Worm (Caenorhabditis elegans) whole organism, L3 larva: ENCODE data around the gene T28A11.18.

Experiments used
- ama-1 ChIP-seq: fragments of 150-350 bp; optimal IDR thresholded peaks from 2 replicates; lab custom pipeline; 2018
- ceh-82 ChIP-seq: fragments of 150-350 bp; optimal IDR thresholded peaks from 2 replicates; lab custom pipeline; 2014; ENCODE audit warnings: missing biosample characterization, missing genetic modification characterization
- ceh-9 ChIP-seq: sonication (generic microtip); optimal IDR thresholded peaks from 2 replicates; lab custom pipeline; 2018; ENCODE audit warnings: missing biosample characterization, missing genetic modification characterization
- nhr-11 ChIP-seq: fragments of 150-350 bp; optimal IDR thresholded peaks from 2 replicates; lab custom pipeline; 2014; ENCODE audit warnings: missing biosample characterization, missing genetic modification characterization
- nhr-12 ChIP-seq: fragments of 150-350 bp; optimal IDR thresholded peaks from 2 replicates; lab custom pipeline; 2014; ENCODE audit warnings: missing biosample characterization, missing genetic modification characterization
- nhr-237 ChIP-seq: fragments of 150-350 bp; optimal IDR thresholded peaks from 2 replicates; lab custom pipeline; 2014; ENCODE audit warnings: missing biosample characterization, missing genetic modification characterization
- nhr-25 ChIP-seq: sonication (generic microtip); optimal IDR thresholded peaks from 2 replicates; lab custom pipeline; 2017; ENCODE audit warnings: missing biosample characterization, missing genetic modification characterization
- pha-4 ChIP-seq: fragments of 150-350 bp; optimal IDR thresholded peaks from 2 replicates; lab custom pipeline; 2014; ENCODE audit warnings: missing biosample characterization, missing genetic modification reagents, missing genetic modification characterization
- skn-1 ChIP-seq: fragments of 150-350 bp; optimal IDR thresholded peaks from 2 replicates; lab custom pipeline; 2014; ENCODE audit warnings: missing biosample characterization, missing genetic modification characterization
- snpc-4 ChIP-seq: fragments of 150-350 bp; optimal IDR thresholded peaks from 2 replicates; lab custom pipeline; 2014; ENCODE audit warnings: missing biosample characterization, missing genetic modification characterization
- tbx-2 ChIP-seq: sonication (generic microtip); optimal IDR thresholded peaks from 2 replicates; lab custom pipeline; 2016; ENCODE audit warnings: mild to moderate bottlenecking, missing genetic modification characterization, missing compliant biosample characterization
- unc-62 ChIP-seq: fragments of 150-350 bp; sonication (generic microtip); optimal IDR thresholded peaks from 4 replicates; lab custom pipeline; 2014; ENCODE audit warnings: missing biosample characterization, missing genetic modification reagents, missing genetic modification characterization
- zag-1 ChIP-seq: fragments of 150-350 bp; optimal IDR thresholded peaks from 2 replicates; lab custom pipeline; 2014; ENCODE audit warnings: missing biosample characterization, missing genetic modification characterization
- ztf-4 ChIP-seq: fragments of 150-350 bp; optimal IDR thresholded peaks from 2 replicates; lab custom pipeline; 2014; ENCODE audit warnings: missing biosample characterization, missing genetic modification characterization

DNA sequence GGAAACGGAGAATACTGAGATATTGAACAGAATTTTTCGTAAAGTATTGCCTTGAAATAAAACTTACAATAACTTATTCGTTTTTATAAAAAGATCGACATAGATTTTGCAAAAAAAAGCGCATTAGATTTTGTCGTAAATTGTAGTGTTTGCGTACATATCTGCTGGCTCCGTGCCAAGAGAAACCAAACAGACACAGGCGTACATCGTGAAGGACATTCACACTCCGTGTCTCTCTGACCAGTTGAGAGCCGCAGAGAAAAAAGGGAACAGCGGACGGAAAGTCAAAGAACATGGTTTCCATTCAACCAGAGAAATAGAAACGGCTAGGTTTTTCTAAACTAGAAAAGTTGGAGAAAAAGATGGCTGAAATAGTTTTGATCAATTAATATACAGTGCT, 47.5 kb upstream of the T28A11.18 start, which contains the start of gene arrd-19:
- TF ChIP-seq unc-62 (GFP tag; lab: Kevin White, UChicago), result no peak
- TF ChIP-seq nhr-25, result peak; percentile 92
- peak; percentile 38 for TF ChIP-seq tbx-2 (tag; lab: Kevin White, UChicago)
- no peak for TF ChIP-seq zag-1 (tag; lab: Kevin White, UChicago)
- TF ChIP-seq ceh-82 (tag; lab: Kevin White, UChicago), result no peak
- TF ChIP-seq snpc-4, result peak; percentile 45
- TF ChIP-seq nhr-12 (tag; lab: Kevin White, UChicago), result no peak
- no peak for TF ChIP-seq ztf-4 (tag; lab: Kevin White, UChicago)
- TF ChIP-seq ama-1 (lab: Kevin White, UChicago), result no peak
- no peak for TF ChIP-seq nhr-237 (tag; lab: Kevin White, UChicago)
- no peak for TF ChIP-seq nhr-11 (tag; lab: Kevin White, UChicago)
- peak; percentile 89 for TF ChIP-seq pha-4 (tag; lab: Kevin White, UChicago)
- no peak for TF ChIP-seq ceh-9 (tag; lab: Kevin White, UChicago)
- no peak for TF ChIP-seq skn-1 (tag; lab: Kevin White, UChicago)
